Worm (Caenorhabditis elegans) whole organism, young adult: Measurements from ENCODE around the gene F59G1.4.

Source experiments
- B0035.1 ChIP-seq: sonication (generic microtip); optimal IDR thresholded peaks from 2 replicates; lab custom pipeline; 2016; ENCODE audit warnings: missing genetic modification characterization, mild to moderate bottlenecking, missing compliant biosample characterization, missing genotype, missing genetic modification reagents
- B0261.1 ChIP-seq: sonication (generic microtip); optimal IDR thresholded peaks from 2 replicates; lab custom pipeline; 2016; ENCODE audit warnings: mild to moderate bottlenecking, missing genetic modification characterization, moderate library complexity, missing compliant biosample characterization
- B0336.3 ChIP-seq: fragments of 200-800 bp; sonication (Bioruptor generic); IDR thresholded peaks from 2 replicates; pipeline ENCODE4 v1.3.6; 2022; ENCODE audit warnings: missing genetic modification characterization, missing compliant biosample characterization
- D2030.7 ChIP-seq: fragments of 200-800 bp; sonication (Bioruptor generic); IDR thresholded peaks from 2 replicates; pipeline ENCODE4 v1.3.6; 2022; ENCODE audit warnings: missing genetic modification reagents, missing genetic modification characterization, missing compliant biosample characterization
- F57A8.1 ChIP-seq: fragments of 200-800 bp; sonication (Bioruptor generic); optimal IDR thresholded peaks from 2 replicates; lab custom pipeline; 2018; ENCODE audit warnings: mild to moderate bottlenecking, missing genetic modification characterization, moderate library complexity, missing compliant biosample characterization
- K12H6.12 ChIP-seq: fragments of 200-800 bp; sonication (Bioruptor generic); optimal IDR thresholded peaks from 2 replicates; lab custom pipeline; 2018; ENCODE audit warnings: mild to moderate bottlenecking, missing genetic modification characterization, missing compliant biosample characterization
- T26A5.8 ChIP-seq: sonication (generic microtip); optimal IDR thresholded peaks from 2 replicates; lab custom pipeline; 2016; ENCODE audit warnings: missing genetic modification characterization, missing compliant biosample characterization
- Y95B8A.8 ChIP-seq: fragments of 200-800 bp; sonication (Bioruptor generic); IDR thresholded peaks from 2 replicates; pipeline ENCODE4 v1.3.6; 2022; ENCODE audit warnings: missing genetic modification reagents, missing genetic modification characterization, missing compliant biosample characterization
- ama-1 ChIP-seq, 3 experiments: fragments of 150-350 bp in 1 of 3; sonication (generic microtip) in 2 of 3; optimal IDR thresholded peaks; 2 replicates each; lab custom pipeline; 2014 to 2018; ENCODE audit warnings: missing biosample characterization in 2 of 3, missing genetic modification characterization in 2 of 3, missing genetic modification reagents in 2 of 3
- attf-3 ChIP-seq: fragments of 200-800 bp; sonication (Bioruptor generic); conservative IDR thresholded peaks from 2 replicates; pipeline ENCODE4 v1.3.6; 2022; ENCODE audit warnings: missing genetic modification reagents, missing genetic modification characterization, missing compliant biosample characterization
- bed-2 ChIP-seq: fragments of 200-800 bp; sonication (Bioruptor generic); IDR thresholded peaks from 2 replicates; pipeline ENCODE4 v1.3.6; 2022; ENCODE audit warnings: missing genetic modification reagents, missing genetic modification characterization, missing compliant biosample characterization
- ccch-3 ChIP-seq: fragments of 200-800 bp; sonication (Bioruptor generic); optimal IDR thresholded peaks from 2 replicates; lab custom pipeline; 2018; ENCODE audit warnings: mild to moderate bottlenecking, missing genetic modification characterization, missing compliant biosample characterization
- cebp-1 ChIP-seq, 2 experiments: fragments of 200-800 bp in 1 of 2; sonication (Bioruptor generic) in 1 of 2; sonication (generic microtip) in 1 of 2; IDR thresholded peaks in 1 of 2; optimal IDR thresholded peaks in 1 of 2; 2 replicates each; pipeline versions ENCODE4 v1.3.6 to Lab custom; 2017 to 2022; ENCODE audit warnings: missing compliant biosample characterization in 2 of 2, missing genetic modification characterization in 2 of 2, mild to moderate bottlenecking in 1 of 2, missing genetic modification reagents in 1 of 2, moderate library complexity in 1 of 2
- ceh-100 ChIP-seq: fragments of 200-800 bp; sonication (Bioruptor generic); IDR thresholded peaks from 2 replicates; pipeline ENCODE4 v1.3.6; 2022; ENCODE audit warnings: missing genetic modification reagents, missing genetic modification characterization, missing compliant biosample characterization
- ceh-58 ChIP-seq: fragments of 200-800 bp; sonication (Bioruptor generic); IDR thresholded peaks from 2 replicates; pipeline ENCODE4 v1.3.6; 2022; ENCODE audit warnings: missing genetic modification characterization, missing compliant biosample characterization
- ceh-91 ChIP-seq: fragments of 200-800 bp; sonication (Bioruptor generic); IDR thresholded peaks from 2 replicates; pipeline ENCODE4 v1.3.6; 2022; ENCODE audit warnings: missing genetic modification reagents, missing genetic modification characterization, missing compliant biosample characterization
- die-1 ChIP-seq: sonication (generic microtip); optimal IDR thresholded peaks from 2 replicates; lab custom pipeline; 2016; ENCODE audit warnings: missing genotype, mild to moderate bottlenecking, missing genetic modification characterization, missing compliant biosample characterization
- dpff-1 ChIP-seq: sonication (generic microtip); optimal IDR thresholded peaks from 2 replicates; lab custom pipeline; 2017; ENCODE audit warnings: mild to moderate bottlenecking, missing genetic modification characterization, missing compliant biosample characterization
- efl-1 ChIP-seq: fragments of 150-350 bp; optimal IDR thresholded peaks from 2 replicates; lab custom pipeline; 2014; ENCODE audit warnings: missing biosample characterization, missing genetic modification reagents, missing genetic modification characterization
- gei-17 ChIP-seq: fragments of 200-800 bp; sonication (Bioruptor generic); optimal IDR thresholded peaks from 2 replicates; lab custom pipeline; 2018; ENCODE audit warnings: mild to moderate bottlenecking, missing genetic modification characterization, missing compliant biosample characterization
- hlh-12 ChIP-seq: sonication (generic microtip); optimal IDR thresholded peaks from 2 replicates; lab custom pipeline; 2016; ENCODE audit warnings: missing genetic modification characterization, missing compliant biosample characterization
- hmg-20 ChIP-seq: fragments of 200-800 bp; sonication (Bioruptor generic); IDR thresholded peaks from 2 replicates; pipeline ENCODE4 v1.3.6; 2022; ENCODE audit warnings: missing genetic modification reagents, missing genetic modification characterization, missing compliant biosample characterization
- let-526 ChIP-seq: fragments of 200-800 bp; sonication (Bioruptor generic); IDR thresholded peaks from 2 replicates; pipeline ENCODE4 v1.3.6; 2022; ENCODE audit warnings: missing genetic modification reagents, missing genetic modification characterization, missing compliant biosample characterization
- lin-40 ChIP-seq: sonication (generic microtip); optimal IDR thresholded peaks from 2 replicates; lab custom pipeline; 2016; ENCODE audit warnings: missing genetic modification characterization, mild to moderate bottlenecking, missing compliant biosample characterization, missing genotype, missing genetic modification reagents
- lsl-1 ChIP-seq: fragments of 200-800 bp; sonication (Bioruptor generic); optimal IDR thresholded peaks from 2 replicates; lab custom pipeline; 2018; ENCODE audit warnings: mild to moderate bottlenecking, missing genetic modification characterization, moderate library complexity, missing compliant biosample characterization
- madf-6 ChIP-seq: fragments of 200-800 bp; sonication (Bioruptor generic); IDR thresholded peaks from 2 replicates; pipeline ENCODE4 v1.3.6; 2022; ENCODE audit warnings: missing genetic modification reagents, missing genetic modification characterization, missing compliant biosample characterization
- mcd-1 ChIP-seq: fragments of 200-800 bp; sonication (Bioruptor generic); IDR thresholded peaks from 2 replicates; pipeline ENCODE4 v1.3.6; 2022; ENCODE audit warnings: missing genetic modification reagents, missing genetic modification characterization, missing compliant biosample characterization
- mel-28 ChIP-seq: sonication (generic microtip); optimal IDR thresholded peaks from 2 replicates; lab custom pipeline; 2016; ENCODE audit warnings: borderline replicate concordance, mild to moderate bottlenecking, missing genetic modification characterization, missing compliant biosample characterization
- nfya-1 ChIP-seq: sonication (generic microtip); optimal IDR thresholded peaks from 2 replicates; lab custom pipeline; 2017; ENCODE audit warnings: antibody characterized with exemption, missing compliant biosample characterization, missing genetic modification characterization, borderline replicate concordance; ENCODE audit not compliant: insufficient read depth
- nhr-120 ChIP-seq: fragments of 200-800 bp; sonication (Bioruptor generic); IDR thresholded peaks from 2 replicates; pipeline ENCODE4 v1.3.6; 2022; ENCODE audit warnings: missing genetic modification characterization, missing compliant biosample characterization
- nhr-90 ChIP-seq: sonication (generic microtip); optimal IDR thresholded peaks from 2 replicates; lab custom pipeline; 2016; ENCODE audit warnings: missing genotype, mild to moderate bottlenecking, missing genetic modification characterization, missing compliant biosample characterization
- rpc-1 ChIP-seq, 2 experiments: fragments of 150-350 bp in 1 of 2; sonication (generic microtip) in 1 of 2; optimal IDR thresholded peaks; 2 replicates each; lab custom pipeline; 2014 to 2018; ENCODE audit warnings: missing biosample characterization in 1 of 2, missing genetic modification characterization in 1 of 2, missing genetic modification reagents in 1 of 2, missing genotype in 1 of 2
- snpc-1.1 ChIP-seq: sonication (generic microtip); optimal IDR thresholded peaks from 2 replicates; lab custom pipeline; 2017; ENCODE audit warnings: missing genetic modification characterization, mild to moderate bottlenecking, missing compliant biosample characterization, antibody characterized with exemption, moderate library complexity, missing genotype, missing genetic modification reagents; ENCODE audit not compliant: insufficient read depth
- snpc-1.3 ChIP-seq: sonication (generic microtip); optimal IDR thresholded peaks from 2 replicates; lab custom pipeline; 2017; ENCODE audit warnings: missing genetic modification characterization, mild to moderate bottlenecking, missing compliant biosample characterization, antibody characterized with exemption, moderate library complexity, missing genotype, missing genetic modification reagents; ENCODE audit not compliant: insufficient read depth
- tlf-1 ChIP-seq: fragments of 200-800 bp; sonication (Bioruptor generic); optimal IDR thresholded peaks from 2 replicates; lab custom pipeline; 2018; ENCODE audit warnings: mild to moderate bottlenecking, missing genetic modification characterization, missing compliant biosample characterization
- zim-3 ChIP-seq: sonication (generic microtip); optimal IDR thresholded peaks from 2 replicates; lab custom pipeline; 2017; ENCODE audit warnings: mild to moderate bottlenecking, missing genetic modification characterization, moderate library complexity, missing compliant biosample characterization
- ztf-25 ChIP-seq: fragments of 200-800 bp; sonication (Bioruptor generic); IDR thresholded peaks from 2 replicates; pipeline ENCODE4 v1.3.6; 2022; ENCODE audit warnings: missing genetic modification reagents, missing genetic modification characterization, missing compliant biosample characterization

The F59G1.4 gene

DNA sequence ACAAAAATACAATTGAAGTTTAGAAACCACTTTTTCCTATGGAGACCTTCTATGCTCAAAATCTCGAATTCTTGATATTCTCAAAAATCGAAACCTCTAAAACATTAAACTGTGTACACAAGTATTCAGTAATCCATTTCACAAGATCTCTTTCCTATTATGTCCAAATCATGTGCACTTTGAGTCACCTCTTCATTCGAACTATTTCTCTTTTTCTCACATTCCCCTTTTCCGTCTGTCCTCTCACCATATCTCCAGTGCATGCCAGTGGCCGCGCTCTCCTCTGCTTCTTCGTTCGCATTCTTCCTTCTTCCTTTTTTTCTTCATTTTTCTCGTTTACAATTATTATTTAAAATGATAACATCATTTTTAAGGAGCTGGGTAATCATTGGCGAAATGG lies 46.6 kb downstream of the F59G1.4 start, which contains the start of gene F28B12.1:
TSS of gene F28B12.1 (plus strand) at position 335 of the 400 bp plus-strand sequence.
- no peak for TF ChIP-seq D2030.7 (GFP tag; lab: Robert Waterston, UW)
- no peak for TF ChIP-seq cebp-1 (GFP tag; IDR thresholded peaks at IDR 0.05; lab: Robert Waterston, UW)
- peak; percentile 26 for TF ChIP-seq cebp-1 (tag; optimal IDR thresholded peaks at IDR 0.05; lab: Kevin White, UChicago)
- no peak for TF ChIP-seq nfya-1 (tag; lab: Kevin White, UChicago)
- TF ChIP-seq, all 124 proteins: peak for 1

DNA sequence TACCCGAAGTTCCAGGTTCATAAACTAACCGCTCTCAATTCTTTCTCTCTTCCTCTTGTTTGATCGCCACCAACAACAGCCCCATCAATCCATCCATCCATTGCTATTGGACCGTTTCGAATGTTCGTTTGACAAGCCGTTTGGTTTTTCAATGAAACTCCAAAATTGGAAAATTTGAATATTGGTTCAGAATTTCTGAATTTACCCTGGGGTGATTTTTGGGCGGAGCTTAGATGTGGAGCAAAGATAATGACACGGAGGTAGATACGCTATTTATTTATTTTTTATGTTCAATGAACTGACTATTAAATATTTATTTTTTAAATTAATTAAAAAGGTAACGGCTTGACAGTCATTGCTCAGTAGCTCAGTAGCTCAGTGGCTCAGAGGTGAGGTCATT lies 48.3 kb downstream of the F59G1.4 start, which contains the start of gene B0034.2:
TSS of gene B0034.2 (minus strand) at position 101 of the 400 bp plus-strand sequence.
- TF ChIP-seq snpc-1.1 (tag; lab: Kevin White, UChicago) (no peak), mel-28 (tag; lab: Kevin White, UChicago) (no peak), T26A5.8 (no peak), nfya-1 (tag; lab: Kevin White, UChicago) (no peak), gei-17 (GFP tag; lab: Kevin White, UChicago) (no peak), F57A8.1 (GFP tag; lab: Kevin White, UChicago) (no peak), Y95B8A.8 (GFP tag; lab: Robert Waterston, UW) (no peak), ceh-100 (GFP tag; lab: Robert Waterston, UW) (no peak), ccch-3 (GFP tag; lab: Kevin White, UChicago) (no peak), ztf-25 (no peak), dpff-1 (tag; lab: Kevin White, UChicago) (no peak), B0035.1 (tag; lab: Kevin White, UChicago) (no peak), rpc-1 (optimal IDR thresholded peaks at IDR 0.05; lab: Kevin White, UChicago) (no peak), rpc-1 (tag; optimal IDR thresholded peaks at IDR 0.05; lab: Kevin White, UChicago) (no peak), nhr-120 (GFP tag; lab: Robert Waterston, UW) (no peak), B0336.3 (no peak), madf-6 (GFP tag; lab: Robert Waterston, UW) (no peak), nhr-90 (tag; lab: Kevin White, UChicago) (no peak)

DNA sequence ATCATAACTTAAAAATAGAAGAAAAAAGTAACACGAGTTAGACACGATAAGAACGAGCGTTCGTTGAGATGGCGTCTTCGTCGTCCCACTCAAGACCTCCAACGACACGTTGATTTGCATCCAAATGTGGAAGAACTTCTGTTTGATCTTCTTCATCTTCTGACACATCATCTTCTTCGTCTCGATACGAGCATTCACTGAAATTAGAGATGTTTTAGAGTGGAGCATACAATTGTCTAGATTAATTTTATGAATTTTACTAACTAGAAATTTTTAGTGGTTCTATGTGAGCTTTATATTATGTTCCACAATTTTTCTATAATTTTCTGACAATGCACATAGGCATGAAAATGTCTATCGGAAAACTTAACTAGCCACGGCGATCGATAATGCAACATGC lies 49.8 kb downstream of the F59G1.4 start:
- TF ChIP-seq nhr-120 (GFP tag; lab: Robert Waterston, UW) (no peak), lsl-1 (GFP tag; lab: Kevin White, UChicago) (no peak), hmg-20 (no peak), attf-3 (no peak), ztf-25 (no peak), madf-6 (GFP tag; lab: Robert Waterston, UW) (no peak), ceh-100 (GFP tag; lab: Robert Waterston, UW) (no peak), zim-3 (no peak), efl-1 (GFP tag; lab: Kevin White, UChicago) (no peak), hlh-12 (tag; lab: Kevin White, UChicago) (no peak), lin-40 (no peak), ama-1 (optimal IDR thresholded peaks at IDR 0.05; lab: Kevin White, UChicago) (no peak), ama-1 (GFP tag; optimal IDR thresholded peaks at IDR 0.05; lab: Kevin White, UChicago) (no peak), ccch-3 (GFP tag; lab: Kevin White, UChicago) (no peak), let-526 (GFP tag; lab: Robert Waterston, UW) (no peak), mcd-1 (GFP tag; lab: Robert Waterston, UW) (no peak)

DNA sequence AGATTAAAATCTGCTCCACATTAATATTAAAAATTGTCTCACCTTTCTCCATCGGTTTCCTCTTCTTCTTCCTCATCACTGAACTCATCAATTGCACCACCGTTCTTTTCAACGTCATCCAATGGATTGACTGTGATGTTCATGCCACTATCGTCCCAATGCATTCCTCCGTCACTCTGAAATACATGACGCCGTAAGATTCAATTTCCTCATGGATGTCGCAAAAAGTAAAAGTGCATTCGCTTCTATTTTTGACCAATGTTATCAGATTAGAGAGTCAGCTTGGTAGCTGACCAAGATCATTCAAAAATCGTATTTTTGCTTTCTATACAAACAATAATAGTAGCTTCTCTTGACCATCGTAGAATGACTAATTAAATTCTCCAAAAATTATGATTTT lies 50.5 kb downstream of the F59G1.4 start:
- no peak for TF ChIP-seq ceh-91
- TF ChIP-seq die-1 (tag; lab: Kevin White, UChicago) = no peak
- no peak for TF ChIP-seq tlf-1 (GFP tag; lab: Kevin White, UChicago)
- no peak for TF ChIP-seq K12H6.12
- TF ChIP-seq B0261.1 (tag; lab: Kevin White, UChicago) = no peak
- TF ChIP-seq B0336.3 = no peak
- TF ChIP-seq snpc-1.3 (tag; lab: Kevin White, UChicago) = no peak
- TF ChIP-seq ceh-58 (GFP tag; lab: Robert Waterston, UW) = no peak
- no peak for TF ChIP-seq bed-2 (GFP tag; lab: Robert Waterston, UW)
- TF ChIP-seq, all 124 proteins: peak for 0
